Worm (Caenorhabditis elegans): ENCODE measurements around the gene C09B9.7.

C09B9.7 gene

ce11 chrIV:5060984-5061383, at the start of gene C09B9.7:
Gene C09B9.7, minus strand, starts transcription at chrIV:5061084.
- TF ChIP-seq gmeb-1 (tag; optimal IDR thresholded peaks at IDR 0.05) (no peak), mab-5 (tag; optimal IDR thresholded peaks at IDR 0.05) (no peak), C34F6.9 (tag; optimal IDR thresholded peaks at IDR 0.05) (no peak), lsy-2 (tag; optimal IDR thresholded peaks at IDR 0.05) (no peak), lin-13 (GFP tag; optimal IDR thresholded peaks at IDR 0.05) (no peak)

DNA sequence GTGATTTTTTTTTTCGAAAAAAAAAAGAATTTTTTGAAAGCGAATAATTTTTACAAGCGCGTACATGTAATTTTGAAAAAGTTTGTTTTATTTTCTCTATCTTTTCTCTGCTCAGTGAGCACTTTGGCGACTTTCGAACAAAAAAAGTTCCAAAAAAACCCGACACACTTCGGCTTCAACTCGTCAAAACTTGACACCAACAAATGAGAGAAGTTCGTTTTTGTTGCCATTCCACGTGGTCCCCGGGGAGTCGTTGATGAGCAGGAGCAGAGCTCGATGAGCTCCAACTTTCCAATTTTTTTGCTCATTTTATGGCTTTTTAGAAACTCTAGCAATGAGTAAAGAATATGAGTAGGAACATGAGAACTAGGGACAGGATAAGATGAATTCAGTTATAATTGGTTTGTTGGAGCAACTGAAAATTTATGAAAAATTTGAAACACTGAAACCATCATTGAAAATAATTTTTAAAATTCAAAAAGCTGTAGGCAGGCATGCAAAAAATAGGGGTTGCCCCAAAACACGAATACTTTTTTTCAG, 49.6 kb upstream of the C09B9.7 start:
- peak in 1 of 2 experiments; percentile 50 for TF ChIP-seq mdl-1 (tag; optimal IDR thresholded peaks at IDR 0.05)
- no peak for TF ChIP-seq ceh-82 (tag; optimal IDR thresholded peaks at IDR 0.05)

DNA sequence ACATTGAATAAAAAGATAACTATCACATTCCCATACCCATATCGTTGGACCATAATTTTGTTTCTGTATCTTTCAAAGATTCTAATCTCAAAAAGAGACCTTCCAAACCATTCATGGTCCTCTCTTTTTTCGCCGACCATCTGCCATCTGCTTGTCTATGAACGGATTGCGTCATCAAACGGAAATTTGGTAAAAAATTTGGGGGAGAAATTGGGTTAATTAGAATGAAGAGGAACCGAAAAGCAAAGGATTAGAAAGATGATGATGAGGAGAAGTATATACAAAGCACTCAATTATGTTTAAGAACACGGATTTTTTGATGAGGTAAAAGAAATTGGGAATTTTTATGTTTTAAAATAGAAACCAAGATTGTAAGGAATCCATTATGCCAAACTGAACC, 49.1 kb upstream of the C09B9.7 start:
- TF ChIP-seq blmp-1 (tag; optimal IDR thresholded peaks at IDR 0.05; ENCODE audit: insufficient read depth): no peak
- no peak for TF ChIP-seq lin-39 (tag; optimal IDR thresholded peaks at IDR 0.05)
- TF ChIP-seq elt-3 (tag; optimal IDR thresholded peaks at IDR 0.05): no peak
- no peak for TF ChIP-seq zag-1 (tag; optimal IDR thresholded peaks at IDR 0.05)
- TF ChIP-seq nhr-129 (tag; optimal IDR thresholded peaks at IDR 0.05): no peak
- no peak for TF ChIP-seq Y55F3AM.14 (GFP tag; optimal IDR thresholded peaks at IDR 0.05)
- TF ChIP-seq unc-39 (tag; optimal IDR thresholded peaks at IDR 0.05): no peak
- no peak for TF ChIP-seq gmeb-1 (tag; optimal IDR thresholded peaks at IDR 0.05)
- TF ChIP-seq fos-1 (tag; optimal IDR thresholded peaks at IDR 0.05): no peak

DNA sequence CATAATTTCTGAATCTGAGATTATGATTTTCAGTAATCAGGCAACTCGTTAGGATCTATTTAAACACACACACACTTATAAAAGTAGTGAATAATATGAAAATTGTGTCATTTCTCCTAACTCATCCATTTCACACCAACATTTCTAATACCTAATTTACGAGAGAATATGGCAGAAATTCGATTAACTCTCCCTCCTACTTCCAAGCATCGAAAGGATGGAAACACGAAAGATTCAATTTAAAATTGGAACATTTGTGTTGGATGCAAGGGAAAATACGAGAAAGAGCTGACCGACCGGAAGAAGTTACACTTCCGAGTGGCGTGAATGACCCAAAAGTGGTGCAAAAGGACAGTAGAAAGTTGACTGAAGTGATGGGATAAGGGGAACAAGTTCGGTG, 48.1 kb upstream of the C09B9.7 start:
- TF ChIP-seq sem-4 (tag; optimal IDR thresholded peaks at IDR 0.05) (peak; percentile 20), mdl-1 (tag; optimal IDR thresholded peaks at IDR 0.05) (no peak)

DNA sequence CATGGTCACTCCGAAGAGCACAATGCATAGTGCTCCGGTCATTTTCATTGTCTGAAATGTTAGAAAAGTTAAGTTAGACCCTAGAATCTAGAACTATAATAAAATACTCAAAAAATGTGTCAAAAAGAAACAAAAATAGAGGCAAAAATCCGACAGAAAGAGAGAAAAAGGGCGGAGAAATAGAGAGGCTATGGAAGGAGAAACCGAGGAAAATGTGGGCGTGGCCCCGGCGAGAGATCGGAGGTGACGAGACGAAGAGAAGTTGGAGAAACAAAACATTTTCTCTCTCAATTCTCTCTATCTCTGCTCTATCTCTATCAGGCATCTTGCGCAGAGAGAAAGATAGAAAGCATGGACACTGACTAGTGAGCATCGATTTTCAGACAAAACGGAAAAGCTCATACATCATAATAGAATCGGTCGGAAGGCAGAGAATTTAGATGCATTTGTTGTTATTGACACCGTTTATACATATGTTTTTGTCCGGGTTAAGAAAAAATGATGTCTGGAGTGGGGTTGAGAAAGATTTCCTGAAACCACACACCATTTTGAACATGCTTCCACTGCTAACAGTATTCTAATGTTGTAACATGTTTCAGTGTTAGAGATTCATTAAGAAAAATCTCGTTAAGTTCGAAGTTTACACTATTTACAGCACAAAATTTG, 42.5 kb upstream of the C09B9.7 start, which contains the start of gene C02B10.3:
Gene C02B10.3, minus strand, starts transcription at position 51 of the 666 bp plus-strand sequence.
- TF ChIP-seq ztf-1 (GFP tag; conservative IDR thresholded peaks at IDR 0.05) (no peak), lin-11 (tag; optimal IDR thresholded peaks at IDR 0.05) (peak; percentile 18), lin-13 (GFP tag; optimal IDR thresholded peaks at IDR 0.05) (peak; percentile 7), F13H6.1 (tag; optimal IDR thresholded peaks at IDR 0.05) (peak; percentile 24), unc-55 (GFP tag; optimal IDR thresholded peaks at IDR 0.05) (peak; percentile 97), ceh-16 (tag; optimal IDR thresholded peaks at IDR 0.05) (no peak), C34F6.9 (tag; optimal IDR thresholded peaks at IDR 0.05) (peak; percentile 57), nhr-11 (tag; optimal IDR thresholded peaks at IDR 0.05) (no peak), nhr-129 (tag; optimal IDR thresholded peaks at IDR 0.05) (peak; percentile 50), snpc-4 (tag; optimal IDR thresholded peaks at IDR 0.05) (no peak), sma-9 (GFP tag; optimal IDR thresholded peaks at IDR 0.05) (peak; percentile 60), sma-9 (tag; optimal IDR thresholded peaks at IDR 0.05) (no peak), lsy-2 (tag; optimal IDR thresholded peaks at IDR 0.05) (peak in 1 of 2 experiments; percentile 68), crh-2 (tag; optimal IDR thresholded peaks at IDR 0.05) (peak; percentile 48), mdl-1 (tag; optimal IDR thresholded peaks at IDR 0.05) (peak in 1 of 2 experiments; percentile 39), zag-1 (tag; optimal IDR thresholded peaks at IDR 0.05) (no peak)

- no peak for TF ChIP-seq egl-27 (tag; optimal IDR thresholded peaks at IDR 0.05)
- TF ChIP-seq skn-1 (tag; optimal IDR thresholded peaks at IDR 0.05): no peak
- TF ChIP-seq C34F6.9 (tag; optimal IDR thresholded peaks at IDR 0.05): no peak
- no peak for TF ChIP-seq crh-2 (tag; optimal IDR thresholded peaks at IDR 0.05)
- no peak for TF ChIP-seq mbf-1 (tag; optimal IDR thresholded peaks at IDR 0.05)
- TF ChIP-seq nhr-23 (tag; optimal IDR thresholded peaks at IDR 0.05): no peak
- TF ChIP-seq mdl-1 (tag; optimal IDR thresholded peaks at IDR 0.05): no peak
- TF ChIP-seq R02D3.7 (tag; optimal IDR thresholded peaks at IDR 0.05): no peak
- TF ChIP-seq lin-39 (tag; optimal IDR thresholded peaks at IDR 0.05): no peak
- TF ChIP-seq nhr-10 (tag; optimal IDR thresholded peaks at IDR 0.05): no peak
- TF ChIP-seq fos-1 (tag; optimal IDR thresholded peaks at IDR 0.05): no peak
- TF ChIP-seq peb-1 (tag; optimal IDR thresholded peaks at IDR 0.05): no peak
- no peak for TF ChIP-seq nhr-21 (tag; optimal IDR thresholded peaks at IDR 0.05)
- TF ChIP-seq lin-11 (tag; optimal IDR thresholded peaks at IDR 0.05): no peak
- no peak for TF ChIP-seq ztf-4 (tag; optimal IDR thresholded peaks at IDR 0.05)
- TF ChIP-seq nhr-25 (tag; optimal IDR thresholded peaks at IDR 0.05): no peak
- no peak for TF ChIP-seq ama-1 (optimal IDR thresholded peaks at IDR 0.05)
- TF ChIP-seq lin-13 (GFP tag; optimal IDR thresholded peaks at IDR 0.05): no peak
- TF ChIP-seq snpc-4 (tag; optimal IDR thresholded peaks at IDR 0.05): no peak
These were observed 41.1 kb upstream of the C09B9.7 start for ce11 chrIV:5101945-5102344.

Data from whole organism, L2 larva.